Fruit fly (Drosophila melanogaster) whole organism, embryonic: Measurements from ENCODE around the gene Spn75F.

ENCODE experiments used
- Adf1 ChIP-seq: fragments of 200-800 bp; sonication (Bioruptor generic); IDR thresholded peaks from 2 replicates; pipeline ENCODE4 v1.3.6; 2022; ENCODE audit warnings: missing biosample characterization, missing genetic modification characterization
- CG1024 ChIP-seq: fragments of 200-800 bp; sonication (Bioruptor generic); IDR thresholded peaks from 2 replicates; pipeline ENCODE4 v1.3.6; 2022; ENCODE audit warnings: missing biosample characterization, missing genetic modification characterization
- CG10267 ChIP-seq: fragments of 200-800 bp; sonication (Bioruptor generic); optimal IDR thresholded peaks from 2 replicates; lab custom pipeline; 2018; ENCODE audit warnings: missing biosample characterization, mild to moderate bottlenecking, missing genetic modification characterization, moderate library complexity
- CG12104 ChIP-seq: fragments of 200-800 bp; sonication (Bioruptor generic); optimal IDR thresholded peaks from 3 replicates; lab custom pipeline; 2016; ENCODE audit warnings: missing biosample characterization, missing genetic modification characterization
- CG13894 ChIP-seq: fragments of 200-800 bp; sonication (Bioruptor generic); optimal IDR thresholded peaks from 3 replicates; lab custom pipeline; 2018; ENCODE audit warnings: missing biosample characterization, mild to moderate bottlenecking, missing genetic modification characterization, moderate library complexity
- CG14441 ChIP-seq: fragments of 200-800 bp; sonication (Bioruptor generic); IDR thresholded peaks from 2 replicates; pipeline ENCODE4 v1.3.6; 2022; ENCODE audit warnings: missing biosample characterization, missing genetic modification characterization
- CG17361 ChIP-seq: fragments of 200-800 bp; sonication (Bioruptor generic); IDR thresholded peaks from 3 replicates; pipeline ENCODE4 v1.3.6; 2022; ENCODE audit warnings: missing biosample characterization, missing genetic modification characterization
- CG17385 ChIP-seq: fragments of 200-800 bp; sonication (Bioruptor generic); optimal IDR thresholded peaks from 3 replicates; lab custom pipeline; 2018; ENCODE audit warnings: missing biosample characterization, mild to moderate bottlenecking, missing genetic modification characterization
- CG18476 ChIP-seq: fragments of 200-800 bp; sonication (Bioruptor generic); optimal IDR thresholded peaks from 2 replicates; lab custom pipeline; 2016; ENCODE audit warnings: missing biosample characterization, mild to moderate bottlenecking, missing genetic modification characterization
- CG2202 ChIP-seq: fragments of 200-800 bp; sonication (Bioruptor generic); optimal IDR thresholded peaks from 2 replicates; lab custom pipeline; 2018; ENCODE audit warnings: missing biosample characterization, mild to moderate bottlenecking, missing genetic modification characterization
- CG34224 ChIP-seq: fragments of 200-800 bp; sonication (Bioruptor generic); IDR thresholded peaks from 3 replicates; pipeline ENCODE4 v1.3.6; 2022; ENCODE audit warnings: missing biosample characterization, missing genetic modification characterization; ENCODE audit not compliant: partially characterized antibody
- CG4404 ChIP-seq: fragments of 200-800 bp; sonication (Bioruptor generic); IDR thresholded peaks from 2 replicates; pipeline ENCODE4 v1.3.6; 2022; ENCODE audit warnings: missing biosample characterization, missing genetic modification characterization
- CG4617 ChIP-seq: fragments of 200-800 bp; sonication (Bioruptor generic); optimal IDR thresholded peaks from 3 replicates; lab custom pipeline; 2016; ENCODE audit warnings: missing biosample characterization, missing genetic modification characterization, borderline replicate concordance
- CG4854 ChIP-seq: fragments of 200-800 bp; sonication (Bioruptor generic); optimal IDR thresholded peaks from 2 replicates; lab custom pipeline; 2016; ENCODE audit warnings: missing biosample characterization, missing genetic modification characterization, inconsistent platforms
- CG7786 ChIP-seq: fragments of 200-800 bp; sonication (Bioruptor generic); optimal IDR thresholded peaks from 2 replicates; lab custom pipeline; 2016; ENCODE audit warnings: missing biosample characterization, missing genetic modification characterization
- CG7839 ChIP-seq: fragments of 200-800 bp; sonication (Bioruptor generic); optimal IDR thresholded peaks from 3 replicates; lab custom pipeline; 2018; ENCODE audit warnings: missing biosample characterization, mild to moderate bottlenecking, missing genetic modification characterization, moderate library complexity
- CG8089 ChIP-seq: fragments of 200-800 bp; sonication (Bioruptor generic); optimal IDR thresholded peaks from 3 replicates; lab custom pipeline; 2016; ENCODE audit warnings: missing biosample characterization, missing genetic modification characterization
- CG8290 ChIP-seq, 3 experiments: fragments of 200-800 bp; sonication (Bioruptor generic); optimal IDR thresholded peaks; 2 replicates each; lab custom pipeline; 2016 to 2019; ENCODE audit warnings: missing biosample characterization in 3 of 3, missing genetic modification characterization in 3 of 3, mild to moderate bottlenecking in 2 of 3, moderate library complexity in 1 of 3
- CkIIα-i1 ChIP-seq: fragments of 200-800 bp; sonication (Bioruptor generic); IDR thresholded peaks from 2 replicates; pipeline ENCODE4 v1.3.6; 2022; ENCODE audit warnings: missing biosample characterization, missing genetic modification characterization
- Dip3 ChIP-seq: fragments of 200-800 bp; sonication (Bioruptor generic); optimal IDR thresholded peaks from 3 replicates; lab custom pipeline; 2016; ENCODE audit warnings: missing biosample characterization, missing genetic modification characterization
- ERR ChIP-seq: fragments of 200-800 bp; sonication (Bioruptor generic); optimal IDR thresholded peaks from 2 replicates; lab custom pipeline; 2016; ENCODE audit warnings: missing biosample characterization, missing genetic modification characterization
- Fer3 ChIP-seq: fragments of 200-800 bp; sonication (Bioruptor generic); optimal IDR thresholded peaks from 2 replicates; lab custom pipeline; 2018; ENCODE audit warnings: missing biosample characterization, mild to moderate bottlenecking, missing genetic modification characterization, moderate library complexity
- H15 ChIP-seq: fragments of 200-800 bp; sonication (Bioruptor generic); IDR thresholded peaks from 3 replicates; pipeline ENCODE4 v1.3.6; 2022; ENCODE audit warnings: missing biosample characterization, missing genetic modification characterization
- Hr51 ChIP-seq, 2 experiments: fragments of 200-800 bp; sonication (Bioruptor generic); optimal IDR thresholded peaks; 2 replicates in 1 of 2; 3 replicates in 1 of 2; lab custom pipeline; 2016 to 2018; ENCODE audit warnings: missing biosample characterization in 2 of 2, missing genetic modification characterization in 2 of 2, mild to moderate bottlenecking in 1 of 2, moderate library complexity in 1 of 2
- Hsf ChIP-seq: fragments of 200-800 bp; sonication (Bioruptor generic); optimal IDR thresholded peaks from 3 replicates; lab custom pipeline; 2016; ENCODE audit warnings: missing biosample characterization, missing genetic modification characterization
- NC2α ChIP-seq: fragments of 200-800 bp; sonication (Bioruptor generic); optimal IDR thresholded peaks from 2 replicates; lab custom pipeline; 2016; ENCODE audit warnings: missing biosample characterization, missing genetic modification characterization
- Nf-YB ChIP-seq: fragments of 200-800 bp; sonication (Bioruptor generic); optimal IDR thresholded peaks from 3 replicates; lab custom pipeline; 2019; ENCODE audit warnings: missing biosample characterization, mild to moderate bottlenecking, missing genetic modification characterization, moderate library complexity
- Sox102F ChIP-seq: fragments of 200-800 bp; sonication (Bioruptor generic); optimal IDR thresholded peaks from 2 replicates; lab custom pipeline; 2018; ENCODE audit warnings: missing biosample characterization, mild to moderate bottlenecking, missing genetic modification characterization, moderate library complexity
- Ssrp ChIP-seq: fragments of 200-800 bp; sonication (Bioruptor generic); optimal IDR thresholded peaks from 2 replicates; lab custom pipeline; 2018; ENCODE audit warnings: missing biosample characterization, mild to moderate bottlenecking, missing genetic modification characterization, moderate library complexity
- Stat92E ChIP-seq, 3 experiments: fragments of >200 bp in 2 of 3; fragments of 200-800 bp in 1 of 3; sonication (Bioruptor generic) in 1 of 3; optimal IDR thresholded peaks; 2 replicates each; lab custom pipeline; 2017 to 2019; ENCODE audit warnings: missing biosample characterization in 3 of 3, missing genetic modification characterization in 3 of 3, mild to moderate bottlenecking in 1 of 3, moderate library complexity in 1 of 3
- Trl ChIP-seq, 3 experiments: fragments of >200 bp in 2 of 3; fragments of 200-800 bp in 1 of 3; sonication (Bioruptor generic) in 1 of 3; optimal IDR thresholded peaks; 2 replicates in 1 of 3; 3 replicates in 2 of 3; lab custom pipeline; 2016 to 2017; ENCODE audit warnings: missing biosample characterization in 1 of 3, missing genetic modification characterization in 1 of 3
- Usf ChIP-seq: fragments of 200-800 bp; sonication (Bioruptor generic); optimal IDR thresholded peaks from 2 replicates; lab custom pipeline; 2017; ENCODE audit warnings: missing genotype, missing biosample characterization, missing genetic modification characterization
- abd-A ChIP-seq: fragments of 200-800 bp; sonication (Bioruptor generic); optimal IDR thresholded peaks from 3 replicates; lab custom pipeline; 2019; ENCODE audit warnings: missing biosample characterization, mild to moderate bottlenecking, missing genetic modification characterization, moderate library complexity
- amos ChIP-seq: fragments of 200-800 bp; sonication (Bioruptor generic); IDR thresholded peaks from 2 replicates; pipeline ENCODE4 v1.3.6; 2022; ENCODE audit warnings: missing biosample characterization, missing genetic modification characterization; ENCODE audit not compliant: partially characterized antibody
- cg ChIP-seq: fragments of 200-800 bp; sonication (Bioruptor generic); optimal IDR thresholded peaks from 3 replicates; lab custom pipeline; 2019; ENCODE audit warnings: missing biosample characterization, mild to moderate bottlenecking, missing genetic modification characterization, moderate library complexity
- cwo ChIP-seq: fragments of 200-800 bp; sonication (Bioruptor generic); optimal IDR thresholded peaks from 3 replicates; lab custom pipeline; 2017; ENCODE audit warnings: missing biosample characterization, missing genetic modification characterization, mild to moderate bottlenecking, moderate library complexity, missing genetic modification reagents
- eyg ChIP-seq: fragments of 200-800 bp; sonication (Bioruptor generic); optimal IDR thresholded peaks from 3 replicates; lab custom pipeline; 2016; ENCODE audit warnings: missing biosample characterization, missing genetic modification characterization
- gem ChIP-seq: fragments of 200-800 bp; sonication (Bioruptor generic); optimal IDR thresholded peaks from 2 replicates; lab custom pipeline; 2019; ENCODE audit warnings: missing biosample characterization, mild to moderate bottlenecking, missing genetic modification characterization, moderate library complexity
- gt ChIP-seq: fragments of 200-800 bp; sonication (Bioruptor generic); IDR thresholded peaks from 2 replicates; pipeline ENCODE4 v1.3.6; 2022; ENCODE audit warnings: missing biosample characterization, missing genetic modification characterization
- hth ChIP-seq: fragments of >200 bp; optimal IDR thresholded peaks from 2 replicates; lab custom pipeline; 2017; ENCODE audit warnings: inconsistent platforms
- mirr ChIP-seq: fragments of 200-800 bp; sonication (Bioruptor generic); optimal IDR thresholded peaks from 3 replicates; lab custom pipeline; 2018; ENCODE audit warnings: missing biosample characterization, mild to moderate bottlenecking, missing genetic modification characterization
- nerfin-1 ChIP-seq: fragments of 200-800 bp; sonication (Bioruptor generic); optimal IDR thresholded peaks from 3 replicates; lab custom pipeline; 2019; ENCODE audit warnings: missing biosample characterization, mild to moderate bottlenecking, missing genetic modification characterization, moderate library complexity
- nerfin-2 ChIP-seq: fragments of 200-800 bp; sonication (Bioruptor generic); IDR thresholded peaks from 2 replicates; pipeline ENCODE4 v1.3.6; 2022; ENCODE audit warnings: missing biosample characterization, missing genetic modification characterization; ENCODE audit not compliant: partially characterized antibody
- pum ChIP-seq: fragments of 200-800 bp; sonication (Bioruptor generic); optimal IDR thresholded peaks from 2 replicates; lab custom pipeline; 2016; ENCODE audit warnings: missing biosample characterization, missing genetic modification characterization
- ranshi ChIP-seq: fragments of 200-800 bp; sonication (Bioruptor generic); IDR thresholded peaks from 2 replicates; pipeline ENCODE4 v1.3.6; 2022; ENCODE audit warnings: missing biosample characterization, missing genetic modification characterization
- sna ChIP-seq: fragments of 200-800 bp; sonication (Bioruptor generic); IDR thresholded peaks from 2 replicates; pipeline ENCODE4 v1.3.6; 2022; ENCODE audit warnings: missing biosample characterization, missing genetic modification characterization; ENCODE audit not compliant: partially characterized antibody
- tx ChIP-seq: fragments of 200-800 bp; sonication (Bioruptor generic); optimal IDR thresholded peaks from 2 replicates; lab custom pipeline; 2016; ENCODE audit warnings: missing biosample characterization, missing genetic modification characterization

Spn75F gene

dm6 chr3L:19086364-19087200, 42.9 kb downstream of the Spn75F start, which contains the start of gene Mkp3 (continued):
- TF ChIP-seq amos (GFP tag; lab: Robert Waterston, UW) (peak; percentile 48; the same call in 1 of the 2 replicates), nerfin-2 (GFP tag; lab: Robert Waterston, UW) (no peak), Dip3 (GFP tag; lab: Kevin White, UChicago) (no peak), ERR (GFP tag; lab: Kevin White, UChicago) (no peak), H15 (GFP tag; lab: Robert Waterston, UW) (peak; percentile 76), cg (GFP tag; lab: Kevin White, UChicago) (peak; percentile 63), gt (GFP tag; lab: Robert Waterston, UW) (peak; percentile 61), CG12104 (GFP tag; lab: Kevin White, UChicago) (peak; percentile 78), CG18476 (GFP tag; lab: Kevin White, UChicago) (peak; percentile 63), Fer3 (peak; percentile 90), cwo (GFP tag; lab: Kevin White, UChicago) (peak; percentile 90), gem (tag; lab: Kevin White, UChicago) (peak; percentile 95), NC2α (GFP tag; lab: Kevin White, UChicago) (no peak), CG4404 (GFP tag; lab: Robert Waterston, UW) (peak; percentile 74), Nf-YB (GFP tag; lab: Kevin White, UChicago) (peak; percentile 77), Hsf (peak; percentile 34), hth (lab: Kevin White, UChicago) (no peak), pum (peak; percentile 8), nerfin-1 (tag; lab: Kevin White, UChicago) (peak; percentile 79), sna (no peak), CG17361 (GFP tag; lab: Robert Waterston, UW) (peak; percentile 87; the same call in 2 of the 3 replicates), CG7786 (GFP tag; lab: Kevin White, UChicago) (no peak), Usf (peak; percentile 64), CG4854 (GFP tag; lab: Kevin White, UChicago) (no peak), CG17385 (GFP tag; lab: Kevin White, UChicago) (peak; percentile 85), eyg (GFP tag; lab: Kevin White, UChicago) (no peak), CkIIα-i1 (GFP tag; lab: Robert Waterston, UW) (peak; percentile 52; the same call in 1 of the 2 replicates), CG2202 (peak; percentile 55), CG4617 (GFP tag; lab: Kevin White, UChicago) (peak; percentile 6), Trl (optimal IDR thresholded peaks at IDR 0.05; lab: Kevin White, UChicago) (peak; percentile 91 to 94), Trl (GFP tag; optimal IDR thresholded peaks at IDR 0.05; lab: Kevin White, UChicago) (peak; percentile 33), Stat92E (GFP tag; optimal IDR thresholded peaks at IDR 0.05; lab: Kevin White, UChicago) (no peak), tx (GFP tag; lab: Kevin White, UChicago) (no peak), CG13894 (tag; lab: Kevin White, UChicago) (peak; percentile 53), Adf1 (GFP tag; lab: Robert Waterston, UW) (peak; percentile 72), ranshi (GFP tag; lab: Robert Waterston, UW) (peak; percentile 90), CG7839 (peak; percentile 94), Ssrp (tag; lab: Kevin White, UChicago) (peak; percentile 79), Hr51 (GFP tag; optimal IDR thresholded peaks at IDR 0.05; lab: Kevin White, UChicago) (peak; percentile 35 to 95), CG1024 (GFP tag; lab: Robert Waterston, UW) (peak; percentile 43; the same call in 1 of the 2 replicates), CG8089 (no peak), mirr (GFP tag; lab: Kevin White, UChicago) (peak; percentile 13), Sox102F (peak; percentile 87), abd-A (tag; lab: Kevin White, UChicago) (no peak), CG14441 (GFP tag; lab: Robert Waterston, UW) (peak; percentile 88), CG10267 (tag; lab: Kevin White, UChicago) (peak; percentile 82), CG8290 (GFP tag; optimal IDR thresholded peaks at IDR 0.05; lab: Kevin White, UChicago) (no peak), CG8290 (tag; optimal IDR thresholded peaks at IDR 0.05; lab: Kevin White, UChicago) (peak in 1 of 2 experiments; percentile 59), CG34224 (no peak)
